Fruit fly (Drosophila melanogaster) whole organism, embryonic: ENCODE measurements around the gene CG15203.

Experiments used
- Antp ChIP-seq: fragments of 200-800 bp; sonication (Bioruptor generic); optimal IDR thresholded peaks from 3 replicates; lab custom pipeline; 2016; ENCODE audit warnings: missing biosample characterization, missing genetic modification characterization
- BtbVII ChIP-seq: fragments of 200-800 bp; sonication (Bioruptor generic); optimal IDR thresholded peaks from 3 replicates; lab custom pipeline; 2017; ENCODE audit warnings: missing biosample characterization, mild to moderate bottlenecking, missing genetic modification characterization
- CG10147 ChIP-seq: fragments of 200-800 bp; sonication (Bioruptor generic); optimal IDR thresholded peaks from 2 replicates; lab custom pipeline; 2019; ENCODE audit warnings: missing biosample characterization, mild to moderate bottlenecking, missing genetic modification characterization, moderate library complexity
- CG10543 ChIP-seq: fragments of 200-800 bp; sonication (Bioruptor generic); optimal IDR thresholded peaks from 3 replicates; lab custom pipeline; 2017; ENCODE audit warnings: missing biosample characterization, mild to moderate bottlenecking, missing genetic modification characterization, moderate library complexity
- CG11504 ChIP-seq: fragments of 200-800 bp; sonication (Bioruptor generic); optimal IDR thresholded peaks from 3 replicates; lab custom pipeline; 2019; ENCODE audit warnings: missing biosample characterization, mild to moderate bottlenecking, missing genetic modification characterization, moderate library complexity
- CG11696 ChIP-seq: fragments of 200-800 bp; sonication (Bioruptor generic); IDR thresholded peaks from 2 replicates; pipeline ENCODE4 v1.3.6; 2022; ENCODE audit warnings: missing biosample characterization, missing genetic modification characterization
- CG11723 ChIP-seq: fragments of 200-800 bp; sonication (Bioruptor generic); optimal IDR thresholded peaks from 2 replicates; lab custom pipeline; 2017; ENCODE audit warnings: missing biosample characterization, mild to moderate bottlenecking, missing genetic modification characterization
- CG12104 ChIP-seq: fragments of 200-800 bp; sonication (Bioruptor generic); optimal IDR thresholded peaks from 3 replicates; lab custom pipeline; 2016; ENCODE audit warnings: missing biosample characterization, missing genetic modification characterization
- CG12155 ChIP-seq: fragments of 200-800 bp; sonication (Bioruptor generic); optimal IDR thresholded peaks from 3 replicates; lab custom pipeline; 2016; ENCODE audit warnings: missing biosample characterization, missing genetic modification characterization
- CG12299 ChIP-seq: fragments of 200-800 bp; sonication (Bioruptor generic); optimal IDR thresholded peaks from 2 replicates; lab custom pipeline; 2018; ENCODE audit warnings: missing biosample characterization, mild to moderate bottlenecking, missing genetic modification characterization
- CG15601 ChIP-seq: fragments of 200-800 bp; sonication (Bioruptor generic); optimal IDR thresholded peaks from 3 replicates; lab custom pipeline; 2019; ENCODE audit warnings: missing biosample characterization, mild to moderate bottlenecking, missing genetic modification characterization, moderate library complexity
- CG16815 ChIP-seq: fragments of 200-800 bp; sonication (Bioruptor generic); optimal IDR thresholded peaks from 3 replicates; lab custom pipeline; 2017; ENCODE audit warnings: missing biosample characterization, mild to moderate bottlenecking, missing genetic modification characterization
- CG3163 ChIP-seq: fragments of 200-800 bp; sonication (Bioruptor generic); optimal IDR thresholded peaks from 3 replicates; lab custom pipeline; 2016; ENCODE audit warnings: missing biosample characterization, missing genetic modification characterization
- CG4360 ChIP-seq: fragments of 200-800 bp; sonication (Bioruptor generic); IDR thresholded peaks from 2 replicates; pipeline ENCODE4 v1.3.6; 2022; ENCODE audit warnings: missing biosample characterization, missing genetic modification characterization
- CG4730 ChIP-seq: fragments of 200-800 bp; sonication (Bioruptor generic); IDR thresholded peaks from 2 replicates; pipeline ENCODE4 v1.3.6; 2022; ENCODE audit warnings: missing biosample characterization, missing genetic modification characterization
- Deaf1 ChIP-seq: fragments of 200-800 bp; optimal IDR thresholded peaks from 3 replicates; lab custom pipeline; 2019; ENCODE audit warnings: missing biosample characterization, mild to moderate bottlenecking, missing genetic modification characterization, moderate library complexity
- Eip74EF ChIP-seq, 2 experiments: fragments of 200-800 bp in 1 of 2; fragments of >200 bp in 1 of 2; sonication (Bioruptor generic) in 1 of 2; optimal IDR thresholded peaks; 2 replicates each; lab custom pipeline; 2017 to 2019; ENCODE audit warnings: missing biosample characterization in 2 of 2, missing genetic modification characterization in 2 of 2, mild to moderate bottlenecking in 1 of 2, moderate library complexity in 1 of 2
- H15 ChIP-seq: fragments of 200-800 bp; sonication (Bioruptor generic); IDR thresholded peaks from 3 replicates; pipeline ENCODE4 v1.3.6; 2022; ENCODE audit warnings: missing biosample characterization, missing genetic modification characterization
- HLH3B ChIP-seq: fragments of 200-800 bp; sonication (Bioruptor generic); IDR thresholded peaks from 2 replicates; pipeline ENCODE4 v1.3.6; 2022; ENCODE audit warnings: missing biosample characterization, missing genetic modification characterization
- Hmx ChIP-seq: fragments of 200-800 bp; sonication (Bioruptor generic); optimal IDR thresholded peaks from 2 replicates; lab custom pipeline; 2016; ENCODE audit warnings: missing biosample characterization, missing genetic modification characterization
- Hr51 ChIP-seq, 2 experiments: fragments of 200-800 bp; sonication (Bioruptor generic); optimal IDR thresholded peaks; 2 replicates in 1 of 2; 3 replicates in 1 of 2; lab custom pipeline; 2016 to 2018; ENCODE audit warnings: missing biosample characterization in 2 of 2, missing genetic modification characterization in 2 of 2, mild to moderate bottlenecking in 1 of 2, moderate library complexity in 1 of 2
- Max ChIP-seq: fragments of 200-800 bp; sonication (Bioruptor generic); optimal IDR thresholded peaks from 2 replicates; lab custom pipeline; 2016; ENCODE audit warnings: missing biosample characterization, mild to moderate bottlenecking, missing genetic modification characterization
- Mrtf ChIP-seq: fragments of 200-800 bp; sonication (Bioruptor generic); IDR thresholded peaks from 3 replicates; pipeline ENCODE4 v1.3.6; 2022; ENCODE audit warnings: missing biosample characterization, missing genetic modification characterization
- Optix ChIP-seq: fragments of 200-800 bp; sonication (Bioruptor generic); IDR thresholded peaks from 3 replicates; pipeline ENCODE4 v1.3.6; 2022; ENCODE audit warnings: missing biosample characterization, missing genetic modification characterization
- Rfx ChIP-seq: fragments of 200-800 bp; sonication (Bioruptor generic); IDR thresholded peaks from 2 replicates; pipeline ENCODE4 v1.3.6; 2022; ENCODE audit warnings: missing biosample characterization, missing genetic modification characterization
- Sox100B ChIP-seq: fragments of 200-800 bp; sonication (Bioruptor generic); optimal IDR thresholded peaks from 3 replicates; lab custom pipeline; 2018; ENCODE audit warnings: missing biosample characterization, mild to moderate bottlenecking, missing genetic modification characterization
- Stat92E ChIP-seq, 3 experiments: fragments of >200 bp in 2 of 3; fragments of 200-800 bp in 1 of 3; sonication (Bioruptor generic) in 1 of 3; optimal IDR thresholded peaks; 2 replicates each; lab custom pipeline; 2017 to 2019; ENCODE audit warnings: missing biosample characterization in 3 of 3, missing genetic modification characterization in 3 of 3, mild to moderate bottlenecking in 1 of 3, moderate library complexity in 1 of 3
- TFAM ChIP-seq: fragments of 200-800 bp; sonication (Bioruptor generic); optimal IDR thresholded peaks from 2 replicates; lab custom pipeline; 2017; ENCODE audit warnings: missing biosample characterization, missing genetic modification characterization, inconsistent platforms
- ara ChIP-seq: fragments of 200-800 bp; sonication (Bioruptor generic); IDR thresholded peaks from 2 replicates; pipeline ENCODE4 v1.3.6; 2022; ENCODE audit warnings: missing biosample characterization, missing genetic modification characterization
- ase ChIP-seq: fragments of 200-800 bp; sonication (Bioruptor generic); IDR thresholded peaks from 3 replicates; pipeline ENCODE4 v1.3.6; 2022; ENCODE audit warnings: missing biosample characterization, missing genetic modification characterization
- ash1 ChIP-seq: fragments of 200-800 bp; sonication (Bioruptor generic); optimal IDR thresholded peaks from 2 replicates; lab custom pipeline; 2018; ENCODE audit warnings: missing biosample characterization, mild to moderate bottlenecking, missing genetic modification characterization
- dan ChIP-seq: fragments of 200-800 bp; sonication (Bioruptor generic); IDR thresholded peaks from 2 replicates; pipeline ENCODE4 v1.3.6; 2022; ENCODE audit warnings: missing biosample characterization, missing genetic modification characterization
- gsb-n ChIP-seq: fragments of 200-800 bp; sonication (Bioruptor generic); optimal IDR thresholded peaks from 3 replicates; lab custom pipeline; 2018; ENCODE audit warnings: missing biosample characterization, mild to moderate bottlenecking, missing genetic modification characterization
- inv ChIP-seq: fragments of 200-800 bp; sonication (Bioruptor generic); IDR thresholded peaks from 2 replicates; pipeline ENCODE4 v1.3.6; 2022; ENCODE audit warnings: missing biosample characterization, missing genetic modification characterization; ENCODE audit not compliant: partially characterized antibody
- jing ChIP-seq: fragments of 200-800 bp; sonication (Bioruptor generic); optimal IDR thresholded peaks from 2 replicates; lab custom pipeline; 2018; ENCODE audit warnings: missing biosample characterization, mild to moderate bottlenecking, missing genetic modification characterization
- oc ChIP-seq: fragments of 200-800 bp; sonication (Bioruptor generic); optimal IDR thresholded peaks from 2 replicates; lab custom pipeline; 2018; ENCODE audit warnings: missing biosample characterization, mild to moderate bottlenecking, missing genetic modification characterization, moderate library complexity
- prd ChIP-seq, 3 experiments: fragments of >200 bp in 2 of 3; fragments of 200-800 bp in 1 of 3; sonication (Bioruptor generic) in 1 of 3; optimal IDR thresholded peaks in 2 of 3; IDR thresholded peaks in 1 of 3; 2 replicates in 2 of 3; 3 replicates in 1 of 3; pipeline versions ENCODE4 v1.3.6 to Lab custom; 2017 to 2022; ENCODE audit warnings: missing biosample characterization in 1 of 3, missing genetic modification characterization in 1 of 3
- seq ChIP-seq: fragments of 200-800 bp; sonication (Bioruptor generic); IDR thresholded peaks from 2 replicates; pipeline ENCODE4 v1.3.6; 2022; ENCODE audit warnings: missing biosample characterization, missing genetic modification characterization
- sima ChIP-seq: fragments of 200-800 bp; sonication (Bioruptor generic); optimal IDR thresholded peaks from 2 replicates; lab custom pipeline; 2016; ENCODE audit warnings: missing biosample characterization, missing genetic modification characterization
- slou ChIP-seq: fragments of 200-800 bp; sonication (Bioruptor generic); optimal IDR thresholded peaks from 3 replicates; lab custom pipeline; 2016; ENCODE audit warnings: missing biosample characterization, missing genetic modification characterization
- slp2 ChIP-seq: fragments of 200-800 bp; sonication (Bioruptor generic); optimal IDR thresholded peaks from 2 replicates; lab custom pipeline; 2016; ENCODE audit warnings: missing biosample characterization, missing genetic modification characterization
- sob ChIP-seq: fragments of 200-800 bp; sonication (Bioruptor generic); IDR thresholded peaks from 2 replicates; pipeline ENCODE4 v1.3.6; 2022; ENCODE audit warnings: missing biosample characterization, missing genetic modification characterization
- sqz ChIP-seq: fragments of 200-800 bp; sonication (Bioruptor generic); optimal IDR thresholded peaks from 3 replicates; lab custom pipeline; 2018; ENCODE audit warnings: missing biosample characterization, mild to moderate bottlenecking, missing genetic modification characterization
- tap ChIP-seq: fragments of 200-800 bp; optimal IDR thresholded peaks from 3 replicates; lab custom pipeline; 2019; ENCODE audit warnings: missing biosample characterization, mild to moderate bottlenecking, missing genetic modification characterization, moderate library complexity
- tgo ChIP-seq: fragments of 200-800 bp; sonication (Bioruptor generic); IDR thresholded peaks from 3 replicates; pipeline ENCODE4 v1.3.6; 2022; ENCODE audit warnings: missing biosample characterization, missing genetic modification characterization
- unc-4 ChIP-seq: fragments of 200-800 bp; sonication (Bioruptor generic); IDR thresholded peaks from 2 replicates; pipeline ENCODE4 v1.3.6; 2022; ENCODE audit warnings: missing biosample characterization, missing genetic modification characterization; ENCODE audit not compliant: partially characterized antibody
- usp ChIP-seq: fragments of >200 bp; optimal IDR thresholded peaks from 2 replicates; lab custom pipeline; 2017; ENCODE audit warnings: missing biosample characterization, missing genetic modification characterization
- yki ChIP-seq: fragments of >200 bp; optimal IDR thresholded peaks from 3 replicates; lab custom pipeline; 2018
- zen2 ChIP-seq: fragments of 200-800 bp; sonication (Bioruptor generic); IDR thresholded peaks from 3 replicates; pipeline ENCODE4 v1.3.6; 2022; ENCODE audit warnings: missing biosample characterization, missing genetic modification characterization; ENCODE audit not compliant: partially characterized antibody

CG15203 gene

dm6 chrX:11108148-11108844 lies 41.9 kb downstream of the CG15203 start, which contains the start of gene Hsp60A (continued):
- 0 out of 2 replicates have a peak, but pooled peaks have one; percentile 16 for TF ChIP-seq ara (GFP tag; lab: Robert Waterston, UW)
- TF ChIP-seq tap (tag; lab: Kevin White, UChicago) = no peak
- TF ChIP-seq Mrtf (GFP tag; lab: Robert Waterston, UW) = no peak
- TF ChIP-seq ase = peak; percentile 31; the same call in 1 of the 3 replicates
- TF ChIP-seq TFAM (GFP tag; lab: Kevin White, UChicago) = no peak
- TF ChIP-seq gsb-n (tag; lab: Kevin White, UChicago) = no peak
- no peak for TF ChIP-seq H15
- TF ChIP-seq dan (GFP tag; lab: Robert Waterston, UW) = no peak
- TF ChIP-seq slou = no peak
- no peak for TF ChIP-seq CG11696
- TF ChIP-seq BtbVII (GFP tag; lab: Kevin White, UChicago) = no peak
- peak; percentile 46 for TF ChIP-seq CG12299 (tag; lab: Kevin White, UChicago)
- TF ChIP-seq seq (GFP tag; lab: Robert Waterston, UW) = no peak
- TF ChIP-seq ash1 = no peak
- TF ChIP-seq HLH3B (GFP tag; lab: Robert Waterston, UW) = 0 out of 2 replicates have a peak, but pooled peaks have one; percentile 28
- no peak for TF ChIP-seq slp2 (GFP tag; lab: Kevin White, UChicago)
- TF ChIP-seq Hmx (GFP tag; lab: Kevin White, UChicago) = no peak
- TF ChIP-seq sqz (GFP tag; lab: Kevin White, UChicago) = peak; percentile 49
- TF ChIP-seq tgo (GFP tag; lab: Robert Waterston, UW) = peak; percentile 42; the same call in 1 of the 3 replicates
- TF ChIP-seq CG4730 (GFP tag; lab: Robert Waterston, UW) = 0 out of 2 replicates have a peak, but pooled peaks have one; percentile 15
- no peak for TF ChIP-seq Stat92E (GFP tag; optimal IDR thresholded peaks at IDR 0.05; lab: Kevin White, UChicago)
- no peak for TF ChIP-seq CG10543 (GFP tag; lab: Kevin White, UChicago)
- no peak for TF ChIP-seq prd (optimal IDR thresholded peaks at IDR 0.05; lab: Kevin White, UChicago)
- peak; percentile 54; the same call in 2 of the 3 replicates for TF ChIP-seq prd (GFP tag; IDR thresholded peaks at IDR 0.05; lab: Robert Waterston, UW)
- TF ChIP-seq Optix (GFP tag; lab: Robert Waterston, UW) = no peak
- TF ChIP-seq CG4360 (GFP tag; lab: Robert Waterston, UW) = no peak
- no peak for TF ChIP-seq oc
- TF ChIP-seq CG3163 (GFP tag; lab: Kevin White, UChicago) = no peak
- no peak for TF ChIP-seq usp (GFP tag; lab: Kevin White, UChicago)
- TF ChIP-seq Hr51 (GFP tag; optimal IDR thresholded peaks at IDR 0.05; lab: Kevin White, UChicago) = peak in 1 of 2 experiments; percentile 56
- TF ChIP-seq CG15601 (tag; lab: Kevin White, UChicago) = peak; percentile 59
- no peak for TF ChIP-seq Antp (GFP tag; lab: Kevin White, UChicago)
- peak; percentile 28 for TF ChIP-seq CG12155
- TF ChIP-seq CG10147 (GFP tag; lab: Kevin White, UChicago) = peak; percentile 54
- TF ChIP-seq CG16815 = no peak
- no peak for TF ChIP-seq sima (GFP tag; lab: Kevin White, UChicago)
- TF ChIP-seq Eip74EF (GFP tag; optimal IDR thresholded peaks at IDR 0.05; lab: Kevin White, UChicago) = no peak
- TF ChIP-seq Max = peak; percentile 65
- TF ChIP-seq CG11504 (tag; lab: Kevin White, UChicago) = peak; percentile 62
- TF ChIP-seq CG11723 (GFP tag; lab: Kevin White, UChicago) = no peak
- no peak for TF ChIP-seq yki
- TF ChIP-seq jing = no peak
- peak; percentile 81 for TF ChIP-seq inv
- no peak for TF ChIP-seq Deaf1
- TF ChIP-seq unc-4 = peak; percentile 84
- peak; percentile 52 for TF ChIP-seq sob (GFP tag; lab: Robert Waterston, UW)
- peak; percentile 36; the same call in 1 of the 3 replicates for TF ChIP-seq zen2 (GFP tag; lab: Robert Waterston, UW)
- TF ChIP-seq CG12104 (GFP tag; lab: Kevin White, UChicago) = peak; percentile 26
- no peak for TF ChIP-seq Sox100B (GFP tag; lab: Kevin White, UChicago)
- TF ChIP-seq Rfx = peak; percentile 56
